Worm (Caenorhabditis elegans): ENCODE results near the gene frpr-2.

The frpr-2 gene

ce11 chrX:13011897-13012296, 46.6 kb downstream of the frpr-2 start:
- TF ChIP-seq nhr-25 (tag; optimal IDR thresholded peaks at IDR 0.05) (peak; percentile 26), ztf-4 (tag; optimal IDR thresholded peaks at IDR 0.05) (no peak), lsy-2 (tag; optimal IDR thresholded peaks at IDR 0.05) (no peak), dmd-4 (tag; optimal IDR thresholded peaks at IDR 0.05) (no peak), sma-3 (GFP tag; optimal IDR thresholded peaks at IDR 0.05) (no peak), ceh-16 (tag; optimal IDR thresholded peaks at IDR 0.05) (peak; percentile 86), snpc-4 (tag; optimal IDR thresholded peaks at IDR 0.05) (no peak), sma-9 (GFP tag; optimal IDR thresholded peaks at IDR 0.05) (peak; percentile 15), sma-9 (tag; optimal IDR thresholded peaks at IDR 0.05) (no peak), elt-1 (tag; optimal IDR thresholded peaks at IDR 0.05) (peak; percentile 74)

ce11 chrX:13014341-13014740, 49.1 kb downstream of the frpr-2 start:
- TF ChIP-seq blmp-1 (tag; optimal IDR thresholded peaks at IDR 0.05; ENCODE audit: insufficient read depth) (peak; percentile 10), alr-1 (tag; optimal IDR thresholded peaks at IDR 0.05) (no peak), nhr-6 (tag; optimal IDR thresholded peaks at IDR 0.05) (peak; percentile 10), nhr-25 (tag; optimal IDR thresholded peaks at IDR 0.05) (peak; percentile 94)

DNA sequence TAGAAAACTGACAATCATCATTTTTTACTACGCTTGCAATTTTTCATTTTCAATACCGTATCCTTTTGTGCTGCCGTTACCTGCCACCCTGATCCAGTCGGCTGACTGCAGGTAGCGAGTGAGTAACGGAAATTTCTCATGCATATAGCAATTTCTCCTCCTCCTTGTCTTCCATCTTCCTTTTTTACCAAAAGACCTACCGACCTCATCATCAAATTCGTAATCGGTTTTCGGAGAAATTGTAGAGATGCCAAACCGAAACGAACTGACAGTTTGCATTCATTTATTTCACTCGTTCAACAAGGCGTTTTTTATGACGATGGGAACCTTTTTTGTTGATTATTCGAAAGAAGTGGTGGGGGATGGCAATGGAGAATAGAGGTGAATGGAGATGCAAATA, 51.0 kb downstream of the frpr-2 start:
- TF ChIP-seq aly-2 (tag; optimal IDR thresholded peaks at IDR 0.05) (no peak), alr-1 (tag; optimal IDR thresholded peaks at IDR 0.05) (no peak), lin-13 (GFP tag; optimal IDR thresholded peaks at IDR 0.05) (no peak), snpc-4 (tag; optimal IDR thresholded peaks at IDR 0.05) (no peak), ceh-16 (tag; optimal IDR thresholded peaks at IDR 0.05) (no peak), elt-1 (tag; optimal IDR thresholded peaks at IDR 0.05) (no peak), sma-9 (GFP tag; optimal IDR thresholded peaks at IDR 0.05) (no peak), sma-9 (tag; optimal IDR thresholded peaks at IDR 0.05) (no peak), nhr-6 (tag; optimal IDR thresholded peaks at IDR 0.05) (no peak), peb-1 (tag; optimal IDR thresholded peaks at IDR 0.05) (no peak), blmp-1 (tag; optimal IDR thresholded peaks at IDR 0.05; ENCODE audit: insufficient read depth) (no peak), sem-4 (tag; optimal IDR thresholded peaks at IDR 0.05) (no peak)

All from whole organism, L2 larva.